Worm (Caenorhabditis elegans) whole organism, L2 larva: ENCODE measurements around the gene mrps-5.
A peak's percentile ranks its signal among the peaks of the same experiment; 100 is the strongest.

Experiments
- C34F6.9 ChIP-seq: fragments of 150-350 bp; optimal IDR thresholded peaks from 2 replicates; lab custom pipeline; 2014; ENCODE audit warnings: missing biosample characterization, missing genetic modification characterization
- F13H6.1 ChIP-seq: sonication (generic microtip); optimal IDR thresholded peaks from 2 replicates; lab custom pipeline; 2016; ENCODE audit warnings: missing genetic modification characterization, missing compliant biosample characterization
- R02D3.7 ChIP-seq: fragments of 150-350 bp; optimal IDR thresholded peaks from 2 replicates; lab custom pipeline; 2014; ENCODE audit warnings: missing biosample characterization, missing genetic modification characterization
- Y55F3AM.14 ChIP-seq: fragments of 200-800 bp; sonication (Bioruptor generic); optimal IDR thresholded peaks from 2 replicates; lab custom pipeline; 2018; ENCODE audit warnings: mild to moderate bottlenecking, missing genetic modification characterization, missing compliant biosample characterization
- ZK546.5 ChIP-seq: sonication (generic microtip); optimal IDR thresholded peaks from 2 replicates; lab custom pipeline; 2017; ENCODE audit warnings: missing biosample characterization, missing genetic modification characterization
- alr-1 ChIP-seq: fragments of 150-350 bp; optimal IDR thresholded peaks from 2 replicates; lab custom pipeline; 2014; ENCODE audit warnings: missing biosample characterization, missing genetic modification characterization
- aly-2 ChIP-seq: fragments of 150-350 bp; optimal IDR thresholded peaks from 2 replicates; lab custom pipeline; 2014; ENCODE audit warnings: missing biosample characterization, missing genetic modification characterization
- ama-1 ChIP-seq: fragments of 150-350 bp; optimal IDR thresholded peaks from 2 replicates; lab custom pipeline; 2018; ENCODE audit warnings: inconsistent platforms
- blmp-1 ChIP-seq: sonication (generic microtip); optimal IDR thresholded peaks from 2 replicates; lab custom pipeline; 2017; ENCODE audit warnings: missing genetic modification characterization, mild to moderate bottlenecking, missing compliant biosample characterization, antibody characterized with exemption, moderate library complexity; ENCODE audit not compliant: insufficient read depth
- ceh-16 ChIP-seq: fragments of 150-350 bp; optimal IDR thresholded peaks from 2 replicates; lab custom pipeline; 2014; ENCODE audit warnings: missing biosample characterization, missing genetic modification characterization
- ceh-82 ChIP-seq: fragments of 150-350 bp; optimal IDR thresholded peaks from 2 replicates; lab custom pipeline; 2014; ENCODE audit warnings: missing biosample characterization, missing genetic modification characterization
- crh-2 ChIP-seq: sonication (generic microtip); optimal IDR thresholded peaks from 2 replicates; lab custom pipeline; 2017; ENCODE audit warnings: missing biosample characterization, missing genetic modification characterization
- dmd-4 ChIP-seq: sonication (generic microtip); optimal IDR thresholded peaks from 2 replicates; lab custom pipeline; 2017; ENCODE audit warnings: missing biosample characterization, missing genetic modification characterization
- egl-27 ChIP-seq: sonication (generic microtip); optimal IDR thresholded peaks from 3 replicates; lab custom pipeline; 2017; ENCODE audit warnings: missing biosample characterization, missing genetic modification reagents, missing genetic modification characterization
- fos-1 ChIP-seq: fragments of 150-350 bp; optimal IDR thresholded peaks from 2 replicates; lab custom pipeline; 2014; ENCODE audit warnings: missing biosample characterization, missing genetic modification characterization
- lin-11 ChIP-seq: fragments of 150-350 bp; sonication (generic microtip); optimal IDR thresholded peaks from 2 replicates; lab custom pipeline; 2014; ENCODE audit warnings: missing biosample characterization, missing genetic modification characterization, inconsistent platforms, mixed read lengths
- lin-13 ChIP-seq: fragments of 150-350 bp; optimal IDR thresholded peaks from 2 replicates; lab custom pipeline; 2014; ENCODE audit warnings: missing biosample characterization, missing genetic modification reagents, missing genetic modification characterization
- lsy-2 ChIP-seq, 2 experiments: fragments of 150-350 bp in 1 of 2; sonication (generic microtip) in 1 of 2; optimal IDR thresholded peaks; 2 replicates each; lab custom pipeline; 2014 to 2017; ENCODE audit warnings: missing biosample characterization in 2 of 2, missing genetic modification characterization in 2 of 2
- mab-5 ChIP-seq: fragments of 150-350 bp; optimal IDR thresholded peaks from 2 replicates; lab custom pipeline; 2014; ENCODE audit warnings: missing biosample characterization, missing genetic modification characterization
- mbf-1 ChIP-seq: sonication (generic microtip); optimal IDR thresholded peaks from 2 replicates; lab custom pipeline; 2017; ENCODE audit warnings: missing biosample characterization, missing genetic modification characterization
- mdl-1 ChIP-seq, 2 experiments: fragments of 150-350 bp in 1 of 2; sonication (generic microtip) in 1 of 2; optimal IDR thresholded peaks; 2 replicates each; lab custom pipeline; 2017; ENCODE audit warnings: missing biosample characterization in 2 of 2, missing genetic modification characterization in 2 of 2
- nhr-10 ChIP-seq: sonication (generic microtip); optimal IDR thresholded peaks from 2 replicates; lab custom pipeline; 2017; ENCODE audit warnings: missing biosample characterization, missing genetic modification characterization
- nhr-129 ChIP-seq: fragments of 150-350 bp; optimal IDR thresholded peaks from 2 replicates; lab custom pipeline; 2014; ENCODE audit warnings: missing biosample characterization, missing genetic modification characterization
- nhr-21 ChIP-seq: fragments of 150-350 bp; optimal IDR thresholded peaks from 2 replicates; lab custom pipeline; 2014; ENCODE audit warnings: missing biosample characterization, missing genetic modification characterization
- nhr-237 ChIP-seq: fragments of 150-350 bp; optimal IDR thresholded peaks from 2 replicates; lab custom pipeline; 2014; ENCODE audit warnings: missing biosample characterization, missing genetic modification characterization
- nhr-25 ChIP-seq: fragments of 150-350 bp; sonication (generic microtip); optimal IDR thresholded peaks from 3 replicates; lab custom pipeline; 2014; ENCODE audit warnings: missing biosample characterization, missing genetic modification characterization
- nhr-77 ChIP-seq: fragments of 150-350 bp; optimal IDR thresholded peaks from 2 replicates; lab custom pipeline; 2014; ENCODE audit warnings: missing biosample characterization, missing genetic modification characterization
- skn-1 ChIP-seq: sonication (generic microtip); optimal IDR thresholded peaks from 2 replicates; lab custom pipeline; 2017; ENCODE audit warnings: missing biosample characterization, missing genetic modification characterization
- sma-3 ChIP-seq: sonication (generic microtip); optimal IDR thresholded peaks from 2 replicates; lab custom pipeline; 2016; ENCODE audit warnings: missing genetic modification reagents, missing genetic modification characterization, missing compliant biosample characterization
- snpc-4 ChIP-seq: fragments of 150-350 bp; optimal IDR thresholded peaks from 2 replicates; lab custom pipeline; 2014; ENCODE audit warnings: missing biosample characterization, missing genetic modification characterization
- unc-39 ChIP-seq: fragments of 150-350 bp; optimal IDR thresholded peaks from 2 replicates; lab custom pipeline; 2014; ENCODE audit warnings: missing biosample characterization, missing genetic modification characterization
- unc-55 ChIP-seq: fragments of 150-350 bp; sonication (generic microtip); optimal IDR thresholded peaks from 3 replicates; lab custom pipeline; 2014; ENCODE audit warnings: missing biosample characterization, missing genetic modification reagents, missing genetic modification characterization
- unc-62 ChIP-seq: fragments of 150-350 bp; optimal IDR thresholded peaks from 2 replicates; lab custom pipeline; 2014; ENCODE audit warnings: missing biosample characterization, missing genetic modification reagents, missing genetic modification characterization
- zag-1 ChIP-seq: fragments of 150-350 bp; optimal IDR thresholded peaks from 2 replicates; lab custom pipeline; 2014; ENCODE audit warnings: missing biosample characterization, missing genetic modification characterization
- ztf-11 ChIP-seq: sonication (generic microtip); optimal IDR thresholded peaks from 2 replicates; lab custom pipeline; 2017; ENCODE audit warnings: missing biosample characterization, missing genetic modification characterization
- ztf-4 ChIP-seq: fragments of 150-350 bp; optimal IDR thresholded peaks from 2 replicates; lab custom pipeline; 2014; ENCODE audit warnings: missing biosample characterization, missing genetic modification characterization

The mrps-5 gene

DNA sequence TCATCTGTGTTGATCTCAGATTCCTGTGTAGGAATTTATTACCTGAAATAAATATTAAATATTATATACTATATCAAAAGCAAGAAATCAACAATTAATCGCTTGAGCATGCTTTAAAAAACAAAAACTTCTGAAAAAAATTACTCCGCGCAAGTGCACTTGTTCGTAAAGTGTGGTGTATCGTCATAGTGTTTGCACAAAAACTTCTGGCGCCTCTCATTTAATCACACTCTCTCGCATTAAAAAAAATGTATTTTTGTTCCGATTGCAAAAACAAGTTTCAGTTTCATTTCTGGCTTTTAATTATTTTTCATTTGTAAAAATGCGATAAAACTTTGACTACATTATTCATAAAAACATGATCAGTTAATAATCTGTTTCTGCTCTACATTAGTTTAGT is 35.8 kb downstream of the mrps-5 start, which contains the start of the genes C14C10.10 and ril-2:
Gene C14C10.10 (minus strand): TSS at position 19 of the 400 bp plus-strand sequence.
Gene ril-2 (minus strand): TSS at position 48 of the 400 bp plus-strand sequence.
- peak; percentile 35 for TF ChIP-seq crh-2 (tag; lab: Kevin White, UChicago)
- peak; percentile 50 for TF ChIP-seq C34F6.9 (tag; lab: Kevin White, UChicago)
- TF ChIP-seq nhr-237: no peak
- no peak for TF ChIP-seq zag-1 (tag; lab: Kevin White, UChicago)
- TF ChIP-seq mab-5 (tag; lab: Kevin White, UChicago): no peak
- no peak for TF ChIP-seq ama-1 (lab: Kevin White, UChicago)
- peak; percentile 46 for TF ChIP-seq unc-55
- TF ChIP-seq ceh-16 (tag; lab: Kevin White, UChicago): no peak
- no peak for TF ChIP-seq ZK546.5 (tag; lab: Kevin White, UChicago)
- peak in 1 of 2 experiments; percentile 29 for TF ChIP-seq lsy-2 (tag; optimal IDR thresholded peaks at IDR 0.05; lab: Kevin White, UChicago)
- TF ChIP-seq mdl-1 (tag; optimal IDR thresholded peaks at IDR 0.05; lab: Kevin White, UChicago): no peak

DNA sequence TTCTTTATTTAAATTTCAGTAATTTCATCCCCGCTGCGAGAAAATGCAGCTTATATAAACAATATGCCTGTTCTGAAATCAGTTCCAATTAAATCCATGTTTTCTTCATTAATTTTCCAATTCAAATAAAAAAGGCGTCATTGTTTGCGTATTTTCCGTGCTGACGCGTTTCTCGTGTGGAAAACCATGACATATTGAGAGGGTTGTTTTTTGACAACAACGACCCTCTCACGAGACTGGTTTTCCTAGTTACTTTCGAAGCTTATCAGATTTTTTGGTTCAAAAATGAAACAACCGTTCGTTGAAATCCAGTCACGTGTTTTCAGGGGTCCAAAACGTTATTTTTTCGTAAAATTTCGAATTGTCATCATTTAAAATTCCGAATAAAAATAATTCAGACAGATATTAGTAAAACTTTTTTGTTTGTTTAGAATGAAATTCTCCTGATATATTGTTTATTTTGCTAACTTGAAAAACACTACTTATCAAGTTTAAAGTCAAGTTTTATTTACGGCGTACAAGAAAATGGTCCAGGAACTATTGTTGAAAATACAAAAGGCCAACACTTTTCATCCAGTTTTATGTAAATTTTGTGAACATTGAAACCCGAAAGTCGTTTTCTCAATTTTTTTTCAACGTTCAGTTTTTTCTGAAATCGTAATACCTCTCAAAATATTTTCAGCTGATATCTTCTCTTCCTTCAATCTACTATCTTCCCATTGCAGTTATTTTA is 36.4 kb downstream of the mrps-5 start, which contains the start of gene C14C10.5:
Gene C14C10.5 (plus strand): TSS at position 683 of the 733 bp plus-strand sequence.
- TF ChIP-seq ztf-4 (tag; lab: Kevin White, UChicago) (no peak), fos-1 (no peak), nhr-129 (tag; lab: Kevin White, UChicago) (peak; percentile 35), R02D3.7 (tag; lab: Kevin White, UChicago) (no peak), unc-62 (no peak), nhr-21 (tag; lab: Kevin White, UChicago) (no peak), unc-39 (tag; lab: Kevin White, UChicago) (no peak), dmd-4 (tag; lab: Kevin White, UChicago) (no peak), nhr-237 (no peak), lsy-2 (tag; optimal IDR thresholded peaks at IDR 0.05; lab: Kevin White, UChicago) (peak in 1 of 2 experiments; percentile 14), ama-1 (lab: Kevin White, UChicago) (no peak), aly-2 (tag; lab: Kevin White, UChicago) (no peak)

DNA sequence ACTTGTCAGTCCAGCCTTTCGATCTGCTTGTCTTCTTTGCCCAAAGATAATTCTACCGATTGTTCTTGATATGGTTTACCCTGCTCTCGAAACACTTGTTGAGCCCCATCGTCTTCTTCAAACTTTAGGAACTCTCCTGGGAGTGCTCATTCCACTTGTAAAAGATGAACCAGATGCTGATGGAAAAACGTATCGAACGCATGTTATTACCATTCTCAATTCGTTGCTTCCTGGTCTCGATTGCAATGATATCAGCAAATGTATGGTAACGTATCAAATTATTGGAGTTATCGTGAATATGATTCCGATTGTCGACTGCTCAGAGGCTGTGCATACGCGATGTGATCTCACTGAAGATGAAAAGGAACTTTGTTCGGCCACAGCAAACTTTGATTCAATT is 38.5 kb downstream of the mrps-5 start:
- TF ChIP-seq dmd-4 (tag; lab: Kevin White, UChicago): no peak
- TF ChIP-seq nhr-25: no peak
- no peak for TF ChIP-seq ztf-4 (tag; lab: Kevin White, UChicago)
- TF ChIP-seq Y55F3AM.14 (GFP tag; lab: Kevin White, UChicago): no peak
- no peak for TF ChIP-seq unc-62
- no peak for TF ChIP-seq egl-27 (tag; lab: Kevin White, UChicago)
- TF ChIP-seq ceh-16 (tag; lab: Kevin White, UChicago): no peak
- no peak for TF ChIP-seq ZK546.5 (tag; lab: Kevin White, UChicago)
- TF ChIP-seq lin-13 (GFP tag; lab: Kevin White, UChicago): no peak
- no peak for TF ChIP-seq alr-1 (tag; lab: Kevin White, UChicago)
- no peak for TF ChIP-seq lin-11 (tag; lab: Kevin White, UChicago)

DNA sequence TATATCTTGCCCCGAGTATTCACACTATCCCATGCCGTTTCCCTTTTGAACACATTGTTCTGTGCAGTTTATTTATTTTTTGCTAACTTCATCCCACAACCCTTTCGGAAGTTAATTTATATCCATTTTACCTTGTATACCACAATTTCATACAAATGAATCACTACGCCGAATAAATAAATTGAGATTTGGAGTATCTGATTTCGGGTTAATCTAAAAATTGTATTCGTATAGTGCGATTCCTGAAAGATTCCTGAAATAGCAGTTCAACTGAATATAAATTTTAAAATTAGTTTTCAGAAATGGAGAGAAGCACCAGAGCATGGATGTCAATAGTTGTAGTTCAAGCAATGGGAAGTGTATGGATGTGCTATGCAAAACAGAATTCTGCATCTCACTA is 43.8 kb downstream of the mrps-5 start, which contains the start of gene erg-28:
Gene erg-28 (plus strand): TSS at position 301 of the 400 bp plus-strand sequence.
- TF ChIP-seq ceh-16 (tag; lab: Kevin White, UChicago) (no peak), sma-3 (no peak), snpc-4 (tag; lab: Kevin White, UChicago) (no peak), blmp-1 (no peak), aly-2 (tag; lab: Kevin White, UChicago) (no peak), lsy-2 (tag; optimal IDR thresholded peaks at IDR 0.05; lab: Kevin White, UChicago) (no peak)

DNA sequence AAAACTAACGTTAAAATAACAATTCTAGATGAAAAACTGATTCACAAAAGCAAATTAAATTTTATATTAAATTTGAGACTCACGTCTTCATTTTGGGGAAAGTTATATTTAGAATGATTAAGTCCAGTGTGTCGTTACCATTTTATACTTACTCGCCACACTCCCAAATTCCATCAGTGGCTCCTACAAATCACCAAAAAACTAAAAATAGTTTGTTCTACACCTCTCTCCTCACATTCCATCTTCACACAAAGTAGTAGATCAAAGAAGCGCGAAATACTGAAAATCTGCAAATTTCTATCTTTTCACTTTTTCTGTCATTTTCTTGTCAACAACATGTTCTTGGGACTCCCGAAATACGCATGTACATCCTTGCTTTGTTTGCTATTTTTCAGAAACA is 45.6 kb downstream of the mrps-5 start, which contains the start of gene ZC116.5:
Gene ZC116.5 (minus strand): TSS at position 101 of the 400 bp plus-strand sequence.
- TF ChIP-seq crh-2 (tag; lab: Kevin White, UChicago) (no peak), zag-1 (tag; lab: Kevin White, UChicago) (no peak), dmd-4 (tag; lab: Kevin White, UChicago) (no peak), lin-11 (tag; lab: Kevin White, UChicago) (no peak), ceh-82 (tag; lab: Kevin White, UChicago) (no peak), mbf-1 (tag; lab: Kevin White, UChicago) (no peak), unc-39 (tag; lab: Kevin White, UChicago) (no peak), ztf-11 (tag; lab: Kevin White, UChicago) (no peak), sma-3 (no peak), F13H6.1 (tag; lab: Kevin White, UChicago) (no peak), ZK546.5 (tag; lab: Kevin White, UChicago) (no peak), nhr-10 (tag; lab: Kevin White, UChicago) (no peak), snpc-4 (tag; lab: Kevin White, UChicago) (no peak), ceh-16 (tag; lab: Kevin White, UChicago) (no peak), skn-1 (tag; lab: Kevin White, UChicago) (no peak), nhr-77 (tag; lab: Kevin White, UChicago) (no peak)
